Worm (Caenorhabditis elegans): Measurements from ENCODE around the gene Y17G9B.11.
"Not testable (repeated sequence)": the region's sequence is repeated elsewhere in the genome, so short reads cannot be mapped to it uniquely, and the experiment has no call there.

Gene Y17G9B.11

ce11 chrIV:4755929-4756655, at the start of gene Y17G9B.11, which contains the start of gene fbxb-77:
Gene Y17G9B.11 (plus strand): TSS chrIV:4756605.
Gene fbxb-77 (minus strand): TSS chrIV:4756157.
- no peak for TF ChIP-seq unc-62 (GFP tag; optimal IDR thresholded peaks at IDR 0.05)

DNA sequence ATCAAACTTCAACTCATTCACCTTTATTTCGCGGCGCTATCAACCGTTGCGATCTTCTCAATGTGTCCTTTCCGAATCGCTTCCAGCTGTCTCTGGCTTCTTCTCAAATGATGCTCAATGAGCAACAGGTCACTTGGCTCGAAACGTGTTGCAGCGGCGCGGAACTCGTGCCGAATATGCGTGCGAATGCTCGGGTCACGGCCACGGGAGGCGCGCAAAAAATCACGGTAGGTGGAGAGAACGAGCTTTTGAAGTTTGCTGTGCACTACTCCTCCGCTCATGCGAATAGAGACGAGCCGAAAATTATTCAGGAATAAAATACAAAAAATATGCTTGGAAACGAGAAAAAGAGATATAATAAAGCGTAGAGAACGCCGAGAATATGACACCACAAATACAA, 45.9 kb upstream of the Y17G9B.11 start, which contains the start of gene cif-1:
Gene cif-1 (minus strand): TSS at position 297 of the 400 bp plus-strand sequence.
- no peak for TF ChIP-seq unc-62 (GFP tag; optimal IDR thresholded peaks at IDR 0.05)

DNA sequence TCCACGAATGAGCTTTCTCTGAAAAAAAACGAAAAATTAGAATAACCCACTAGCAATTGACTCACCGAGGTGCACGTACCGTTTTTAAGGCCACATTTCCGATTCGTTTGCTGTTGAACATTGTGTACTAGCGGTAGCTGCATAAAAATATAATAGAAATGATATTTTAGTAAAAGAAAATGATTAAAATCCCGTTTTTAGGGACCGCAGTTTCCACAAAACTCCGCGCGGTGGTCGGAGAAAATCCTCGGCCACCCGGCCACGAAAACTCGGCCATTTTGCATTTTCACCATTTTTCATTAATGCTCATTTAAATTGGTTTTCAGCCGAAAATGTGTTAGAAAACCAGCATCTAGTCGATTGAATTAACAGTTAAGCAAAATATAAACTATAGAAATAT, 44.0 kb upstream of the Y17G9B.11 start, which contains the start of gene yars-2:
Gene yars-2 (minus strand): TSS at position 249 of the 400 bp plus-strand sequence.
- no peak for TF ChIP-seq unc-62 (GFP tag; optimal IDR thresholded peaks at IDR 0.05)

- not testable (repeated sequence) for TF ChIP-seq unc-62 (GFP tag; optimal IDR thresholded peaks at IDR 0.05)
These were observed 40.6 kb upstream of the Y17G9B.11 start, which contains the start of gene miro-1 for ce11 chrIV:4715785-4716184. Gene miro-1 (minus strand): TSS chrIV:4715807.

ce11 chrIV:4723687-4724086, 32.7 kb upstream of the Y17G9B.11 start:
- TF ChIP-seq unc-62 (GFP tag; optimal IDR thresholded peaks at IDR 0.05): no peak

ce11 chrIV:4724562-4724961, 31.8 kb upstream of the Y17G9B.11 start, which contains the start of gene K08F11.1:
Gene K08F11.1 (plus strand): TSS chrIV:4724862.
- TF ChIP-seq unc-62 (GFP tag; optimal IDR thresholded peaks at IDR 0.05): no peak

DNA sequence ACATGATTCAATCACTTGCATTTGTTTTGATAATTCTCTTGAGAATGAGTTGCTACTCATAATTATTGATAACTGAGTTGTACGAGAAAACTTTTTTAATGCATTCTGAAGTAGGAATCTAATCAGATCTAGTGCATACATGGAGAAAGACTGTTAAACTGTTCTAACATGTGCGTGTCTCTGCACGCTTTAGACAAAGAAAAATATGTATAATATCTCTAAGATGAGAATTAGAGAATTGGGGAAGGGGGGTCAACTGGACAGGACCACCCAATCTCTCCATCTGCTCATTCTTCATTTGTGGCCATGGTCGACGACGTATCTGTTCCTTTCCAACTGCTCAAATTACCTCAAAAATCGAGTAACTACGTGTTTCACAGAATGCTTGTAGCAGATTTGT, 19.1 kb upstream of the Y17G9B.11 start, which contains the start of gene fbxb-78:
Gene fbxb-78 (plus strand): TSS at position 301 of the 400 bp plus-strand sequence.
- TF ChIP-seq unc-62 (GFP tag; optimal IDR thresholded peaks at IDR 0.05): no peak

DNA sequence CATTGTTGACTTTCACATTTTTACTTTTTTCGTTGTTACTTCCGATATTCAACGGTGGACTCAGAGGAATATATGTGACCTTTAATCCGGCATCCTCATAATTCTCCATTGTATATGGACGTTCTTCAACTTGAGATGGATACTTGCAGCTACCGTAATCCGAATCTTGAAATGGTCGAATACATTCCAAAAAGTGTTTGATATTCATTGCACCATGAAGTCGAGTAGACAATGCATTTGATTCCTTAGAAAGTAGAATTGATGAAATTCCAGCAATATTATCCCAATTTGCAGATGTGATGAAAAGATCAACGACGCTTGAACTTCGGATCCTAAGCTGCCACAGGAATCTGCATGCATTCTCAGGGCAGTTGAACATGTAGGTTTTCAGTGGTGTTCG, 13.9 kb upstream of the Y17G9B.11 start:
- TF ChIP-seq unc-62 (GFP tag; optimal IDR thresholded peaks at IDR 0.05): no peak

DNA sequence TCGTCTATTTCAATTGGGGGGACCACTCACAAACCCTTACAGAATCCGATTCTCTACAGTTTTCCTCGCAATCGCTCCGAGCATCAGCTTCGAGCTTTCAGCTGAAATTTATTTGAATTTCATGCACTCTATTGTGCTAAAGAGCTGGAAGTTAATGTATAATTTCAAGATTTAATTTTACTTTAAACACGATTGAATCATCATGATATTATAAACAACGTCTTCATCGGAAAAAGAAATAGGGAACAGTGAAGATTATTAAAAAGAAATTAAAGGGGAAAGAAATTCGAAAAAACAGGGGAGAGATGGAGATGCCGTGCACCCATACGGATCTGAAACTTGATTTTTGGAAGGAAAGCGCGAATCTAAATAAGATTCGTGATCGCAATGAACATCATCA, 12.2 kb upstream of the Y17G9B.11 start, which contains the start of gene hoe-1:
Gene hoe-1 (minus strand): TSS at position 101 of the 400 bp plus-strand sequence.
- no peak for TF ChIP-seq unc-62 (GFP tag; optimal IDR thresholded peaks at IDR 0.05)

ce11 chrIV:4745422-4745821, 11.0 kb upstream of the Y17G9B.11 start, which contains the start of gene timm-17B.1:
Gene timm-17B.1 (minus strand): TSS chrIV:4745492.
- TF ChIP-seq unc-62 (GFP tag; optimal IDR thresholded peaks at IDR 0.05): no peak

- no peak for TF ChIP-seq unc-62 (GFP tag; optimal IDR thresholded peaks at IDR 0.05)
These were observed 8.9 kb upstream of the Y17G9B.11 start, which contains the start of gene tctn-1 for ce11 chrIV:4747553-4747952. Gene tctn-1 (minus strand): TSS chrIV:4747832.

DNA sequence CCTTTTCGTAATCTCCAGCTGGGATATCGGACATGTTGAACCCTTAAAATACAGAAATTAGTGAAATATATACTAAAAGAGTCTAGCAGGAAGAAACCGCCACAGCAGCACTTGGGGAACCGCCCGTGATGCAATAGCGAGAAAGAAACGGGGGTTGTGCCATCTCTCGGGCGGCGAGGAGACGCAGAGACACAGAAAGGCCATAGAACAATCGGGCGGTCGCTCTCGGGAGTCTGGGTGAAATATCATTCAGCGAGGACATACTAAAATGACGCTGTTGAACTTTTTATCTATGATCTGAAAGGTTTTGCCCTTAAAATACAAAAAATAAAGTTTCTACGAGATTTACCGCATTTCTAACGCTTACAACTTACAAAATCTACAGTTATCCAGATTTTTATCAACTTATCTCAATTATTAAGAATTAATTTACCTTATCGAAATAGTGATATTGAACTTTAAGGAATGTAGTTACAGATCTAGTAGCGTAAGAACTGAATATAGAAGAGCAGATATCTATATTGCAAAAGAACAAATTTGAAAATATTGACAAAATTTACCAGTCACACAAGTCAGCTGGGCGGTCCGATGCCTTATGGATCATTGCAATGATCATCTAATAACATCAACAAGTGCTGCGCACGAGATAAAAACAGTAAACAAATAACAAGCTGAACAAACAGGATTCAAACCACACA, 7.8 kb upstream of the Y17G9B.11 start, which contains the start of gene cyc-2.1:
Gene cyc-2.1 (minus strand): TSS at position 605 of the 698 bp plus-strand sequence.
- no peak for TF ChIP-seq unc-62 (GFP tag; optimal IDR thresholded peaks at IDR 0.05)

- TF ChIP-seq unc-62 (GFP tag; optimal IDR thresholded peaks at IDR 0.05): no peak
These were observed 7.2 kb upstream of the Y17G9B.11 start for ce11 chrIV:4749155-4749554.

DNA sequence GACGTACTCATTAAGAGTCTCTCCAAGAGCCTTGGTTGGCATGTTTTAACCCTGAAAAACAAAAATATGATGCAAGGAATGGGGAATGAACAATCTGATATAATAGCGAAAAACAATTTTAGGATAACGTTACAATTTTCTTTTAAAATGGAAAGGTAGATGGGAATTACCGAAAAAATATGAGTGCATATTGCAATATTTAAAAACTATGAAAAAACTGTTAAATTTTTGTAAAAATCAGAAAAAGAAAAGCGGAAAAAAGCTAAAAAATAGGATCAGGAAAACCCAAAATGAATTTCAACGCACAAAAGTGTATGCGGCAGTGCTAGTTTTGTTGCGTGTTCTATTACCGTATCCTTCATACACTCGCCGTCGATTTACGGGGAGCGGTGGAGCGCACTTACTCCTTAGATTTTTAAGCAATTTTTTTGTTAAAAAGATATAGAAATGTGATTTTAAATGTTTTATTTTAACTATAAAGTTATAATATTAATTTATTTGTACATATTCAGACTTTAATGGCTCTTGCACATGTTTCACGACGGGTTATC, 6.6 kb upstream of the Y17G9B.11 start, which contains the start of the genes rpl-20 and Y17G9B.5:
Gene rpl-20 (minus strand): TSS at position 51 of the 551 bp plus-strand sequence.
Gene Y17G9B.5 (plus strand): TSS at position 513 of the 551 bp plus-strand sequence.
- peak; percentile 61 for TF ChIP-seq unc-62 (GFP tag; optimal IDR thresholded peaks at IDR 0.05)

ce11 chrIV:4751814-4752213, 4.6 kb upstream of the Y17G9B.11 start, which contains the start of gene Y17G9B.4:
Gene Y17G9B.4 (plus strand): TSS chrIV:4752119.
- TF ChIP-seq unc-62 (GFP tag; optimal IDR thresholded peaks at IDR 0.05): no peak

DNA sequence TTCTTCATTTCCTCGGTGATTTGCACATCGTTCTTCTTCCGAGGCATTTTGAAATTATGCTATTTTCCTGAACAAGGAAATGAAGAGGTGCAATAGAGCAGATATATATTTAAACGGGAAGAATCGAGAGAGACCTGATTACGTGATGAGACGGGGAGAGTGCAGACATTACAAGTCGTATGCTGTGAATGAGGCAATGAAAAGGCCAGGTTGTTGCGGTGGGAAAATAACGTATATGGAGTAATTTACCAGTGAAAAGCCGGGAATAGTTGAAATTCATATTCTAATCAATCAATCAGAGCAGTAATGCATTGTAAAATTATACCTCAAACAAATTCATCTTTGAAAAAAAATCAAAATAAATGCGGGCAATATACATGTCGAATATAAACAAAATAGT, 2.3 kb downstream of the Y17G9B.11 start, which contains the start of gene Y17G9B.8:
Gene Y17G9B.8 (minus strand): TSS at position 182 of the 400 bp plus-strand sequence.
- no peak for TF ChIP-seq unc-62 (GFP tag; optimal IDR thresholded peaks at IDR 0.05)

Data from whole organism, dauer.